Fruit fly (Drosophila melanogaster) whole organism, pupa: ENCODE measurements around the gene LSm-4.

Experiments used
- CG13204 ChIP-seq: fragments of 200-800 bp; sonication (Bioruptor generic); optimal IDR thresholded peaks from 2 replicates; lab custom pipeline; 2018; ENCODE audit warnings: missing biosample characterization, mild to moderate bottlenecking, missing genetic modification characterization, moderate library complexity
- CG15710 ChIP-seq: fragments of 200-800 bp; sonication (Bioruptor generic); optimal IDR thresholded peaks from 2 replicates; lab custom pipeline; 2018; ENCODE audit warnings: missing biosample characterization, mild to moderate bottlenecking, missing genetic modification characterization, moderate library complexity
- CG17806 ChIP-seq: fragments of 200-800 bp; sonication (Bioruptor generic); optimal IDR thresholded peaks from 2 replicates; lab custom pipeline; 2018; ENCODE audit warnings: missing biosample characterization, mild to moderate bottlenecking, missing genetic modification characterization, moderate library complexity
- CG34367 ChIP-seq: fragments of 200-800 bp; sonication (Bioruptor generic); optimal IDR thresholded peaks from 2 replicates; lab custom pipeline; 2018; ENCODE audit warnings: missing biosample characterization, mild to moderate bottlenecking, missing genetic modification characterization
- CG8159 ChIP-seq: fragments of 200-800 bp; sonication (Bioruptor generic); optimal IDR thresholded peaks from 3 replicates; lab custom pipeline; 2018; ENCODE audit warnings: missing biosample characterization, mild to moderate bottlenecking, missing genetic modification characterization, moderate library complexity
- CG9948 ChIP-seq: fragments of 200-800 bp; sonication (Bioruptor generic); optimal IDR thresholded peaks from 2 replicates; lab custom pipeline; 2018; ENCODE audit warnings: missing biosample characterization, mild to moderate bottlenecking, missing genetic modification characterization, moderate library complexity
- Ets98B ChIP-seq: fragments of 200-800 bp; sonication (Bioruptor generic); IDR thresholded peaks from 2 replicates; pipeline ENCODE4 v1.3.6; 2022; ENCODE audit warnings: missing biosample characterization, missing genetic modification characterization
- Pif1A ChIP-seq: fragments of 200-800 bp; sonication (Bioruptor generic); optimal IDR thresholded peaks from 3 replicates; lab custom pipeline; 2016; ENCODE audit warnings: missing biosample characterization, missing genetic modification characterization
- Snoo ChIP-seq: fragments of 200-800 bp; sonication (Bioruptor generic); optimal IDR thresholded peaks from 3 replicates; lab custom pipeline; 2017; ENCODE audit warnings: missing biosample characterization, mild to moderate bottlenecking, missing genetic modification characterization, inconsistent platforms
- fd96Ca ChIP-seq: fragments of 200-800 bp; sonication (Bioruptor generic); IDR thresholded peaks from 3 replicates; pipeline ENCODE4 v1.3.6; 2022; ENCODE audit warnings: missing biosample characterization, missing genetic modification characterization
- gl ChIP-seq: fragments of 200-800 bp; sonication (Bioruptor generic); optimal IDR thresholded peaks from 2 replicates; lab custom pipeline; 2018; ENCODE audit warnings: missing biosample characterization, mild to moderate bottlenecking, missing genetic modification characterization

LSm-4 gene

dm6 chr2L:10356508-10356907, 48.5 kb downstream of the LSm-4 start, which contains the start of the genes CtsL4 and ClpP:
Gene CtsL4, minus strand, starts transcription at chr2L:10356597.
Gene ClpP, plus strand, starts transcription at chr2L:10356795.
- TF ChIP-seq Snoo (tag; lab: Kevin White, UChicago): peak; percentile 42
- peak; percentile 49 for TF ChIP-seq CG34367 (tag; lab: Kevin White, UChicago)
- TF ChIP-seq CG15710 (tag; lab: Kevin White, UChicago): peak; percentile 51
- TF ChIP-seq CG13204 (GFP tag; lab: Kevin White, UChicago): no peak
- TF ChIP-seq CG17806 (tag; lab: Kevin White, UChicago): peak; percentile 26

dm6 chr2L:10353871-10354270, 51.1 kb downstream of the LSm-4 start, which contains the start of gene CG34367:
Gene CG34367, minus strand, starts transcription at chr2L:10353905.
- TF ChIP-seq CG9948 (tag; lab: Kevin White, UChicago) (no peak), fd96Ca (no peak), CG13204 (GFP tag; lab: Kevin White, UChicago) (no peak), Ets98B (no peak), CG8159 (tag; lab: Kevin White, UChicago) (no peak), Pif1A (GFP tag; lab: Kevin White, UChicago) (no peak), gl (no peak)
